Worm (Caenorhabditis elegans) whole organism, young adult: ENCODE data around the gene ufd-1.

ENCODE experiments used
- B0035.1 ChIP-seq: sonication (generic microtip); optimal IDR thresholded peaks from 2 replicates; lab custom pipeline; 2016; ENCODE audit warnings: missing genetic modification characterization, mild to moderate bottlenecking, missing compliant biosample characterization, missing genotype, missing genetic modification reagents
- B0261.1 ChIP-seq: sonication (generic microtip); optimal IDR thresholded peaks from 2 replicates; lab custom pipeline; 2016; ENCODE audit warnings: mild to moderate bottlenecking, missing genetic modification characterization, moderate library complexity, missing compliant biosample characterization
- C06A6.2 ChIP-seq: fragments of 200-800 bp; sonication (Bioruptor generic); conservative IDR thresholded peaks from 2 replicates; pipeline ENCODE4 v1.3.6; 2022; ENCODE audit warnings: missing genetic modification characterization, missing compliant biosample characterization
- F49E8.2 ChIP-seq: sonication (generic microtip); optimal IDR thresholded peaks from 3 replicates; lab custom pipeline; 2017; ENCODE audit warnings: missing genetic modification characterization, mild to moderate bottlenecking, missing compliant biosample characterization, antibody characterized with exemption, moderate library complexity; ENCODE audit not compliant: insufficient read depth
- F55B11.4 ChIP-seq: sonication (generic microtip); optimal IDR thresholded peaks from 2 replicates; lab custom pipeline; 2016; ENCODE audit warnings: missing compliant biosample characterization, missing genetic modification characterization, borderline replicate concordance; ENCODE audit not compliant: insufficient read depth
- K11D2.4 ChIP-seq: fragments of 200-800 bp; sonication (Bioruptor generic); IDR thresholded peaks from 2 replicates; pipeline ENCODE4 v1.3.6; 2022; ENCODE audit warnings: missing genetic modification reagents, missing genetic modification characterization, missing compliant biosample characterization
- aptf-2 ChIP-seq: fragments of 200-800 bp; sonication (Bioruptor generic); conservative IDR thresholded peaks from 2 replicates; pipeline ENCODE4 v1.3.6; 2022; ENCODE audit warnings: missing genetic modification reagents, missing genetic modification characterization, missing compliant biosample characterization
- efl-1 ChIP-seq: fragments of 150-350 bp; optimal IDR thresholded peaks from 2 replicates; lab custom pipeline; 2014; ENCODE audit warnings: missing biosample characterization, missing genetic modification reagents, missing genetic modification characterization
- fkh-3 ChIP-seq: sonication (generic microtip); optimal IDR thresholded peaks from 2 replicates; lab custom pipeline; 2016; ENCODE audit warnings: mild to moderate bottlenecking, missing genetic modification characterization, missing compliant biosample characterization
- lag-1 ChIP-seq: fragments of 200-800 bp; sonication (Bioruptor generic); IDR thresholded peaks from 2 replicates; pipeline ENCODE4 v1.3.6; 2022; ENCODE audit warnings: missing genetic modification reagents, missing genetic modification characterization, missing compliant biosample characterization
- pbrm-1 ChIP-seq: fragments of 200-800 bp; sonication (Bioruptor generic); IDR thresholded peaks from 2 replicates; pipeline ENCODE4 v1.3.6; 2022; ENCODE audit warnings: missing genetic modification reagents, missing genetic modification characterization, missing compliant biosample characterization
- rpc-1 ChIP-seq, 2 experiments: fragments of 150-350 bp in 1 of 2; sonication (generic microtip) in 1 of 2; optimal IDR thresholded peaks; 2 replicates each; lab custom pipeline; 2014 to 2018; ENCODE audit warnings: missing biosample characterization in 1 of 2, missing genetic modification characterization in 1 of 2, missing genetic modification reagents in 1 of 2, missing genotype in 1 of 2
- snpc-4 ChIP-seq, 5 experiments: fragments of 150-350 bp in 1 of 5; sonication (generic microtip) in 4 of 5; optimal IDR thresholded peaks; 2 replicates each; lab custom pipeline; 2014 to 2018; ENCODE audit warnings: missing genetic modification characterization in 5 of 5, missing biosample characterization in 3 of 5, antibody characterized with exemption in 2 of 5, mild to moderate bottlenecking in 2 of 5, missing compliant biosample characterization in 2 of 5, missing genotype in 2 of 5, moderate library complexity in 2 of 5, missing genetic modification reagents in 1 of 5
- unc-62 ChIP-seq: fragments of 150-350 bp; optimal IDR thresholded peaks from 2 replicates; lab custom pipeline; 2014; ENCODE audit warnings: missing biosample characterization, missing genetic modification reagents, missing genetic modification characterization

DNA sequence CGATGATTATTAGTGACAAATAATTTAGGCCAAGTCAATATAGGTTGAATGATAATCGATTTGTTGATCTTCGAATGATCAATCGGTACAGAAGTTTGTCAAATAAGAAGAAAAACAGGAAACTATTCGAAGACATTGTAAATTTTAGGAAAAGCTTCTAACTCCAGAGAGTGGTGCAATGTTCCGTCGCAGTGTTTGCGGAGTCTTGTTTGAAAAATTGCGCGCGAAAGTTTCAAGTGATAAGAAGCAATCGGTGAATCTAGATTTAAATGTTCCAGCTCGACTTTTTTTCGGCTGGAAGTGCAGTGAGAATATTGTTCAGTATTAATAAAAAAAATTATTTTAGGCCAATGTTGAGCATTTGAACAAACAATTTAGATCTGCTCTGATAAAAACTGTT, 4.0 kb upstream of the ufd-1 start:
- TF ChIP-seq aptf-2 (GFP tag; lab: Robert Waterston, UW) (no peak), lag-1 (no peak), fkh-3 (tag; lab: Kevin White, UChicago) (no peak), C06A6.2 (GFP tag; lab: Robert Waterston, UW) (no peak), B0035.1 (tag; lab: Kevin White, UChicago) (no peak), rpc-1 (optimal IDR thresholded peaks at IDR 0.05; lab: Kevin White, UChicago) (no peak), rpc-1 (tag; optimal IDR thresholded peaks at IDR 0.05; lab: Kevin White, UChicago) (no peak), snpc-4 (GFP tag; optimal IDR thresholded peaks at IDR 0.05; lab: Kevin White, UChicago) (no peak), snpc-4 (tag; optimal IDR thresholded peaks at IDR 0.05; lab: Kevin White, UChicago) (no peak), F49E8.2 (tag; lab: Kevin White, UChicago) (no peak), K11D2.4 (GFP tag; lab: Robert Waterston, UW) (no peak), B0261.1 (tag; lab: Kevin White, UChicago) (no peak), efl-1 (GFP tag; lab: Kevin White, UChicago) (peak; percentile 37), unc-62 (GFP tag; lab: Kevin White, UChicago) (no peak), pbrm-1 (GFP tag; lab: Robert Waterston, UW) (no peak), F55B11.4 (tag; lab: Kevin White, UChicago) (no peak)
